Worm (Caenorhabditis elegans) whole organism, midembryonic: ENCODE data around the gene copd-1.

Experiments used
- cog-1 ChIP-seq: sonication (generic microtip); optimal IDR thresholded peaks from 2 replicates; lab custom pipeline; 2016; ENCODE audit warnings: missing genetic modification characterization, missing compliant biosample characterization
- flt-1 ChIP-seq: fragments of 200-800 bp; sonication (Bioruptor generic); IDR thresholded peaks from 2 replicates; pipeline ENCODE4 v1.3.6; 2022; ENCODE audit warnings: missing genetic modification characterization, missing compliant biosample characterization
- ref-1 ChIP-seq: fragments of 200-800 bp; sonication (Bioruptor generic); conservative IDR thresholded peaks from 2 replicates; pipeline ENCODE4 v1.3.6; 2022; ENCODE audit warnings: missing genetic modification reagents, missing genetic modification characterization, missing compliant biosample characterization
- ztf-29 ChIP-seq: fragments of 200-800 bp; sonication (Bioruptor generic); IDR thresholded peaks from 2 replicates; pipeline ENCODE4 v1.3.6; 2022; ENCODE audit warnings: missing genetic modification reagents, missing genetic modification characterization, missing compliant biosample characterization

DNA sequence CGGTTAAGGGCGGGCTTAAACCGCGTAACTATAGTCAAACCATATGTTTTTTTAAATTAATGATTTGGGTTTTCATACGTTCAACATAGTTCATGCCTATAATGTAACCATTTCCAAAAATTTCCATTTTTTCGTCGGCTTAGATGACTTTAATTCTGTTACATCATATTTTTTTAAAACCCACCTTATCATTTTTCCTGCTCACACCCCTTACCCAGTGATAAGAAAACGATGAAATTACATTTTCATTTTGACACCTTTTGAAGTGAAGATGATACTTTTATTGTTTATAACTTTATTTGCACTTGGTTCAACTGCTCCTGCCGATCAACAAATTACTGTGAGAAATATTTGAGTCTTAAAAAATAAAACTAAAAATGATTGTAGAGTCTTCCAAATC is 12.5 kb downstream of the copd-1 start, which contains the start of gene ctsa-4.2:
- TF ChIP-seq flt-1 (GFP tag; lab: Robert Waterston, UW) (no peak), ref-1 (GFP tag; lab: Robert Waterston, UW) (no peak), ztf-29 (GFP tag; lab: Robert Waterston, UW) (no peak), cog-1 (tag; lab: Kevin White, UChicago) (no peak)
